Worm (Caenorhabditis elegans) whole organism, L4/young adult: ENCODE measurements around the gene nhr-50.

Experiments used
- W03F9.2 ChIP-seq: fragments of 150-350 bp; optimal IDR thresholded peaks from 2 replicates; lab custom pipeline; 2014; ENCODE audit warnings: missing biosample characterization, missing genetic modification characterization
- dao-5 ChIP-seq: sonication (generic microtip); optimal IDR thresholded peaks from 2 replicates; lab custom pipeline; 2016; ENCODE audit warnings: missing genotype, missing genetic modification characterization, moderate library complexity, missing compliant biosample characterization
- him-1 ChIP-seq: sonication (generic microtip); optimal IDR thresholded peaks from 2 replicates; lab custom pipeline; 2016; ENCODE audit warnings: missing genotype, missing genetic modification reagents, missing genetic modification characterization, missing compliant biosample characterization

The nhr-50 gene

ce11 chrV:15959456-15959855 lies 41.0 kb downstream of the nhr-50 start:
- TF ChIP-seq W03F9.2 (tag; lab: Kevin White, UChicago) = no peak

- TF ChIP-seq dao-5 (tag; lab: Kevin White, UChicago) = no peak
- no peak for TF ChIP-seq W03F9.2 (tag; lab: Kevin White, UChicago)
- no peak for TF ChIP-seq him-1 (tag; lab: Kevin White, UChicago)
Measured at ce11 chrV:15957098-15957497, 43.3 kb downstream of the nhr-50 start, which contains the start of gene F36G9.3. Gene F36G9.3, plus strand, starts transcription at chrV:15957398.

DNA sequence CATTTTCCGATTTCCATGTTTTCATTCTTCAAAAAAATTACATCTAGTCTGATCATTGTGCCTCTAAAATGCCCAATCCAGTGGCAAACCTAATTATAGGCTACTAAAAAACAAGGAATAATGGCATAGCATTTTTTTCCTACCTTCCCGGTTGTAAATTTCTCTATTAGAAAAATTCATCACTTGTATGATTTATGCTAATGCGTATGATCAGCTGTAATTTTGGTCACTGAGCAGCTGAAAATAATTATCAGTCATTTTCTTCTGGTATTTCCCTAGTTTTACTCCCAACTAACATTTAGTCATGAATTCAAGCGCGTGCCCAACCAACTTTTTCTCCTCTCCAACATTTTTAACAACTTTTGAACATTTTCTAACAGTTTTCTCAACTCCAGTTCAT lies 44.9 kb downstream of the nhr-50 start, which contains the start of gene srh-186:
Gene srh-186 (plus strand): TSS at position 301 of the 400 bp plus-strand sequence.
- TF ChIP-seq dao-5 (tag; lab: Kevin White, UChicago) (no peak), W03F9.2 (tag; lab: Kevin White, UChicago) (no peak), him-1 (tag; lab: Kevin White, UChicago) (no peak)

DNA sequence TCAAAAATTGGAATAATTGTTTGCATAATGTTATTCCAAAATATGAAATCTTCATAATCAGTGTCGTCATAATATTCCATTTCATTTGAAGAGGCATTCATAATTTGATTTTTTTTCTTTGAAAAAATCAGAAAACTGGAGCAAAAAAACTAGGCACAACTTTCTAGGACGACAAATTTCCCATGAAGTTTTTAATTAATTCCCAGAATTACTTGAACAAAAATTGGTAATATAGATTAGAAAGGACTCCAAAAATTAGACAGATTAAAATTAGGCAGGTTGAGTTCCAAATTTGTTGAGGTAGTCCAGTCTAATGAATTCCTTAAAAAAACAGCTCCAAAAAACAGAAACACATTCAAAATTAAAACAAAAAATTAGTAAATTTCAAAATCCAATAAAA lies 45.5 kb downstream of the nhr-50 start, which contains the start of gene srw-57:
Gene srw-57 (minus strand): TSS at position 101 of the 400 bp plus-strand sequence.
- no peak for TF ChIP-seq him-1 (tag; lab: Kevin White, UChicago)
- TF ChIP-seq W03F9.2 (tag; lab: Kevin White, UChicago) = no peak
- no peak for TF ChIP-seq dao-5 (tag; lab: Kevin White, UChicago)

DNA sequence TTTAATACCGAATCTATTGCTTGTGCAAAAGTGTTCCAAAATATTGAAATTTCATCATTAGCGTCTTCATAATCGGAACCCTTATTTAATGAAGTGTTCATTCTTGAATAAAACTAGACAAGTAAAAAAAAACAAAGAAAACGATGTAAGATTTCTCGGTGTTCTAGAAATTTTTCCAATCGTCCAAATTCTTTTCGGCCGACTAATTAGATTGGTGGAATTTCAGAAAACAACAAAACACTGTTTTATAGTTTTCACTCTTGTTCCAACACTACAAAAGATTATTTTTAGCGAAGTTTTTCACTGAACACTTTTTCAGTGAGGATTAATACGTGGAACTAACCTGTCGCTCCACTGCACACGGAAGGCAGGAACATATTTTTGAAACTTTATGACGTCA lies 47.7 kb downstream of the nhr-50 start, which contains the start of gene srw-56:
Gene srw-56 (minus strand): TSS at position 101 of the 400 bp plus-strand sequence.
- no peak for TF ChIP-seq him-1 (tag; lab: Kevin White, UChicago)
- no peak for TF ChIP-seq W03F9.2 (tag; lab: Kevin White, UChicago)

ce11 chrV:15950903-15951302 lies 49.5 kb downstream of the nhr-50 start, which contains the start of gene srw-59:
Gene srw-59, minus strand, starts transcription at chrV:15951003.
- TF ChIP-seq him-1 (tag; lab: Kevin White, UChicago) = no peak
- no peak for TF ChIP-seq dao-5 (tag; lab: Kevin White, UChicago)
- no peak for TF ChIP-seq W03F9.2 (tag; lab: Kevin White, UChicago)
